Worm (Caenorhabditis elegans) whole organism, L3 larva: ENCODE results near the gene Y46G5A.47.

Experiments used
- skn-1 ChIP-seq: fragments of 150-350 bp; optimal IDR thresholded peaks from 2 replicates; lab custom pipeline; 2014; ENCODE audit warnings: missing biosample characterization, missing genetic modification characterization

Gene Y46G5A.47

DNA sequence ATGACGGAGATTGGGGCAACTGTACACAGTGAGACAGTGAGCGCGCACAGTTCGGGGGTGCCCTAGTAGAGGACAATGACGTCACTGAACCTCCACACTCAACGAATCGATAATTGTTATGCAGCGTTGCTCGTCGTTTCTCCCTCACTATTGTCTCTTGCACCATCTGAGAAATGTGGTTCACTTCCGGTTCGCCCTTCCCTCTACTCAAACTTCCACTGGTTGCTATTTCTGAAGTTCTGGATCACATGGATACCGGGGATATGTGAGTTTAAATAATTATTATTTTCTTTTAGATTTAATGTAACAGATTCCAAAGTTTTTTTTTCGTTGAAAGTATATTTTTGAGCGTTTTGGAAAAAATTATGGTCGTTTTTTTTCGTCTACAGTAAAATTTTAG, 48.9 kb downstream of the Y46G5A.47 start, which contains the start of the genes Y46G5A.7 and Y46G5A.8:
Gene Y46G5A.7, minus strand, starts transcription at position 153 of the 400 bp plus-strand sequence.
Gene Y46G5A.8, plus strand, starts transcription at position 159 of the 400 bp plus-strand sequence.
- no peak for TF ChIP-seq skn-1 (tag; lab: Kevin White, UChicago)
